Fruit fly (Drosophila melanogaster): ENCODE data around the gene Irk1.

Irk1 gene

DNA sequence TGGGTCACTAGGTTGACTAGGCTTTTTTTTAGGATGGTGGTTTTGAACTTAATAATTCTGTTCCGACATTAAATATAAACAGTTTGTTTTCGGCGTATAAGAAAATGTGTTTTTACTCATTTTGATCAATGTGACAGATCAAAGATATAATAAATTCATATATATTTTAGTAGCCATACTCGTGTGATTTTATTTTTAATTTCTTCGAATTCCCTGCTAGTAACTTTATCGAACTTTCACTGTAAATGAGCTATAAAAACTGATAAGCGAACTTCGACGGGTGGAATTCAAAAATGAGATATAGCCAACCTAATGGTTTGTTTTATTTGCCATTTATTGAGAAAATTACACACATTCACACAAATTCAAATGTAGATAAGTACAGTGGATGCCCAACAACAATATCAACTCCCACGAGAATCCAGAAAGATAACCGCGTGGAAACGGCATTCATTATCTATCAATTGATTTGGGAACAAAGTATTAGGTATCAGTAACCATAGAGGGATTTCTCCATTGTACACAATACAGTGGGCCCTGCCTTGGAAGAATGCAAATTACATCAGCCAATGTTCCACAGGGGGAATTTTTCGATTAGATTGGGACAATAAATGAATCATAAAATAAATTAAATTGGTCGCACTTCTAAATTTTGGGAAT lies 55.2 kb downstream of the Irk1 start:
- TF ChIP-seq noc (tag; optimal IDR thresholded peaks at IDR 0.05) = peak; percentile 79

DNA sequence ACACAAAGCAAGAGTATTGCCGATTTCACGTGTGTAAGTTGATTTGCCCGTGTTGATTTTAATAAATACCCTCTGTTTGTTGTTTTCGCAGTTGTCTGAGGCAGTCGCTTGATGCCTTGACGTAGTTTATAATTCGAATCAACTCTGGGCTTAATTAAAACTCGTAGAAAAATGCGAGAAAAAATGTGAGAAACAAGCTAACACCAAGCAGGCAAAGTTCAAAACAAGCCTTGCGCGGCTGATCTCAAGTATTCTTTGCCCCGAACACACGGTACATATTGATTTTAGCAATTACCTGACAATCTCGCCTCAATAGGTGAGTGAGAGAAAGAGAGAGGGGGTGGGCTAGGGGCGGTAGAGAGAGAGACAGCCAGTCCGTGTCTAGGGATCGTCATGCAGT lies 57.1 kb downstream of the Irk1 start:
- TF ChIP-seq noc (tag; optimal IDR thresholded peaks at IDR 0.05) = peak; percentile 49

DNA sequence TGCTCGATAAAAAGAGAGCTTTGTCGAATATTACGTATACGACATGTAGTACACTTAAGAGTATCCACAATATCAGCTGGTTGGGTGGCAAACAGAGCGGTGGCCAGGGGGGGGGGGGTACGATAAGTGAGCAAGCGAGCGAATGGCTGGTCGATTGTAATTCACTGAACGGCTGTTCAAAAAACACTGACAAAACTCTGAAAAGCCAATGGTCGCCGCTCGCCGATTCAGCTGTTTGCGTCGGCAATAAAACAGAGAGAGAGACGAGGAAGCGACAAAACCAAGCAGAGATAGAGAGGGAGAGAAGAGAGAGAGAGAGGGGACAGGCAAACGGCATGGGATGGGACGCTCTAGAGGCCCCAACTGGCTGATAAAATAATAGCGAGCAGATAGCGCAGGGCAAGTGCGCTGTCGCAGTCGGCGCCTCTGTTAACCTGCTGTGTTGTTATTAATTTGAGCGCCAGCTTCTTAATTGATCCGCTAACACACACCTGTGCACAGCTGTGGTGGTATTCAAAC lies 58.5 kb downstream of the Irk1 start, which contains the start of gene cnc:
Gene cnc, minus strand, starts transcription at position 191 of the 519 bp plus-strand sequence.
- TF ChIP-seq noc (tag; optimal IDR thresholded peaks at IDR 0.05) = peak; percentile 49

DNA sequence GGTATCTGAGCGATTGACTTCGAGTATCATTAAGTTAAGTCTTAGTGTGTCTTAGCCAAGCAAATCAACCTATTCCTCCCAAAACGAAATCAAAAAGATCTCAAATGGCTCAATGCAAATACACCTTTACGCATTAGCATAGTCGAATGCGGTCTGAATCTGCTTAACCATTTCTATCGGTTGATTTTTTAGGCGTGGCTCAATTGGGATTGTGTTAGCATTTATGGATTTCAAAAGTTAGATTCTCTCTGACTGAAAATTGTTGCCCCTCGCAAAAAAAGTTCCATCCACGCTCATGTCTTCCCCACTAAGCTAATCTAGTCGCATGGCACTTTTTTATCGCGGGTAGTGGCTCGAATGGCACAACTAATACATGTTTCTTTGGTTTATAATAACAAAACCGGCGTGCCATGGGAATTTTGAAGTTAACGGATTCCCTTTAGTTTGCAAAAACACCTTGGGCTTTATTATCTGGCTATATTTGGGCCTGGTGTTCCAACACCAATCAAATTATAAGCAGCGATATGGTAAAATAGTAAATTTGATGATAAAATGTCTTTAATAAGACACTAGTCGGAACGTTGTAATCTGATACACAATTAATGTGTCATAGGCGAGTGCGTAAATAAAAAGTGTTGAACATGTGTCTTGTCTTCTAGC lies 60.6 kb downstream of the Irk1 start:
- peak; percentile 51 for TF ChIP-seq noc (tag; optimal IDR thresholded peaks at IDR 0.05)
